Worm (Caenorhabditis elegans) whole organism, L3 larva: Measurements from ENCODE around the gene popl-1.

Experiments used
- R02D3.7 ChIP-seq: fragments of 150-350 bp; optimal IDR thresholded peaks from 2 replicates; lab custom pipeline; 2014; ENCODE audit warnings: missing biosample characterization, missing genetic modification characterization
- ZK546.5 ChIP-seq: sonication (generic microtip); optimal IDR thresholded peaks from 2 replicates; lab custom pipeline; 2017; ENCODE audit warnings: missing biosample characterization, missing genetic modification characterization
- aly-2 ChIP-seq: fragments of 150-350 bp; optimal IDR thresholded peaks from 2 replicates; lab custom pipeline; 2014; ENCODE audit warnings: missing biosample characterization, missing genetic modification characterization
- ama-1 ChIP-seq: fragments of 150-350 bp; optimal IDR thresholded peaks from 2 replicates; lab custom pipeline; 2018
- ceh-16 ChIP-seq: sonication (generic microtip); optimal IDR thresholded peaks from 2 replicates; lab custom pipeline; 2017; ENCODE audit warnings: missing biosample characterization, missing genetic modification characterization
- ceh-28 ChIP-seq: fragments of 150-350 bp; optimal IDR thresholded peaks from 2 replicates; lab custom pipeline; 2014; ENCODE audit warnings: missing biosample characterization, missing genetic modification reagents, missing genetic modification characterization
- ceh-82 ChIP-seq: fragments of 150-350 bp; optimal IDR thresholded peaks from 2 replicates; lab custom pipeline; 2014; ENCODE audit warnings: missing biosample characterization, missing genetic modification characterization
- ceh-9 ChIP-seq: sonication (generic microtip); optimal IDR thresholded peaks from 2 replicates; lab custom pipeline; 2018; ENCODE audit warnings: missing biosample characterization, missing genetic modification characterization
- daf-12 ChIP-seq: fragments of 150-350 bp; optimal IDR thresholded peaks from 2 replicates; lab custom pipeline; 2014; ENCODE audit warnings: missing biosample characterization, missing genetic modification reagents, missing genetic modification characterization
- egl-27 ChIP-seq: sonication (generic microtip); optimal IDR thresholded peaks from 4 replicates; lab custom pipeline; 2017; ENCODE audit warnings: missing biosample characterization, missing genetic modification reagents, missing genetic modification characterization
- egl-5 ChIP-seq: fragments of 150-350 bp; optimal IDR thresholded peaks from 2 replicates; lab custom pipeline; 2017; ENCODE audit warnings: missing biosample characterization, missing genetic modification reagents, missing genetic modification characterization, inconsistent platforms
- elt-1 ChIP-seq: fragments of 150-350 bp; optimal IDR thresholded peaks from 2 replicates; lab custom pipeline; 2014; ENCODE audit warnings: missing biosample characterization, missing genetic modification characterization
- elt-2 ChIP-seq: sonication (generic microtip); optimal IDR thresholded peaks from 2 replicates; lab custom pipeline; 2016; ENCODE audit warnings: missing genetic modification reagents, mild to moderate bottlenecking, missing genetic modification characterization, missing compliant biosample characterization
- elt-3 ChIP-seq, 3 experiments: fragments of 150-350 bp in 1 of 3; sonication (generic microtip) in 2 of 3; optimal IDR thresholded peaks; 2 replicates in 2 of 3; 4 replicates in 1 of 3; lab custom pipeline; 2014 to 2017; ENCODE audit warnings: missing biosample characterization in 3 of 3, missing genetic modification characterization in 3 of 3
- eor-1 ChIP-seq, 2 experiments: fragments of 150-350 bp; optimal IDR thresholded peaks; 2 replicates each; lab custom pipeline; 2014 to 2018; ENCODE audit warnings: missing biosample characterization in 2 of 2, missing genetic modification characterization in 2 of 2
- fkh-10 ChIP-seq: sonication (generic microtip); optimal IDR thresholded peaks from 2 replicates; lab custom pipeline; 2017; ENCODE audit warnings: missing biosample characterization, missing genetic modification reagents, missing genetic modification characterization
- fkh-2 ChIP-seq: fragments of 150-350 bp; optimal IDR thresholded peaks from 2 replicates; lab custom pipeline; 2014; ENCODE audit warnings: missing biosample characterization, missing genetic modification reagents, missing genetic modification characterization
- fos-1 ChIP-seq: fragments of 150-350 bp; optimal IDR thresholded peaks from 2 replicates; lab custom pipeline; 2014; ENCODE audit warnings: missing biosample characterization, missing genetic modification characterization
- hmg-11 ChIP-seq: sonication (generic microtip); optimal IDR thresholded peaks from 2 replicates; lab custom pipeline; 2016; ENCODE audit warnings: missing genetic modification characterization, missing compliant biosample characterization
- jun-1 ChIP-seq: fragments of 150-350 bp; optimal IDR thresholded peaks from 2 replicates; lab custom pipeline; 2014; ENCODE audit warnings: missing biosample characterization, missing genetic modification reagents, missing genetic modification characterization
- lin-15B ChIP-seq: fragments of 150-350 bp; optimal IDR thresholded peaks from 2 replicates; lab custom pipeline; 2014; ENCODE audit warnings: missing biosample characterization, missing genetic modification characterization
- lin-39 ChIP-seq: fragments of 150-350 bp; optimal IDR thresholded peaks from 2 replicates; lab custom pipeline; 2018; ENCODE audit warnings: missing biosample characterization, missing genetic modification reagents, missing genetic modification characterization
- lsy-12 ChIP-seq: sonication (generic microtip); optimal IDR thresholded peaks from 2 replicates; lab custom pipeline; 2016; ENCODE audit warnings: mild to moderate bottlenecking, missing genetic modification characterization, missing compliant biosample characterization
- mdl-1 ChIP-seq: fragments of 150-350 bp; optimal IDR thresholded peaks from 2 replicates; lab custom pipeline; 2014; ENCODE audit warnings: missing biosample characterization, missing genetic modification characterization
- mml-1 ChIP-seq: fragments of 150-350 bp; sonication (generic microtip); optimal IDR thresholded peaks from 3 replicates; lab custom pipeline; 2014; ENCODE audit warnings: missing biosample characterization, missing genetic modification characterization
- nfya-1 ChIP-seq: sonication (generic microtip); optimal IDR thresholded peaks from 2 replicates; lab custom pipeline; 2017; ENCODE audit warnings: missing genetic modification characterization, mild to moderate bottlenecking, missing compliant biosample characterization, antibody characterized with exemption, moderate library complexity; ENCODE audit not compliant: insufficient read depth
- nhr-11 ChIP-seq: fragments of 150-350 bp; optimal IDR thresholded peaks from 2 replicates; lab custom pipeline; 2014; ENCODE audit warnings: missing biosample characterization, missing genetic modification characterization
- nhr-12 ChIP-seq: fragments of 150-350 bp; optimal IDR thresholded peaks from 2 replicates; lab custom pipeline; 2014; ENCODE audit warnings: missing biosample characterization, missing genetic modification characterization
- nhr-23 ChIP-seq: fragments of 150-350 bp; optimal IDR thresholded peaks from 2 replicates; lab custom pipeline; 2014; ENCODE audit warnings: missing biosample characterization, missing genetic modification reagents, missing genetic modification characterization
- nhr-237 ChIP-seq: fragments of 150-350 bp; optimal IDR thresholded peaks from 2 replicates; lab custom pipeline; 2014; ENCODE audit warnings: missing biosample characterization, missing genetic modification characterization
- nhr-25 ChIP-seq: sonication (generic microtip); optimal IDR thresholded peaks from 2 replicates; lab custom pipeline; 2017; ENCODE audit warnings: missing biosample characterization, missing genetic modification characterization
- nhr-28 ChIP-seq: fragments of 150-350 bp; optimal IDR thresholded peaks from 2 replicates; lab custom pipeline; 2014; ENCODE audit warnings: missing biosample characterization, missing genetic modification characterization
- nhr-43 ChIP-seq: sonication (generic microtip); optimal IDR thresholded peaks from 2 replicates; lab custom pipeline; 2016; ENCODE audit warnings: mild to moderate bottlenecking, missing genetic modification characterization, missing compliant biosample characterization; ENCODE audit not compliant: poor library complexity, severe bottlenecking
- nhr-67 ChIP-seq: fragments of 150-350 bp; optimal IDR thresholded peaks from 2 replicates; lab custom pipeline; 2014; ENCODE audit warnings: missing biosample characterization, missing genetic modification characterization
- nhr-76 ChIP-seq: fragments of 150-350 bp; sonication (generic microtip); optimal IDR thresholded peaks from 5 replicates; lab custom pipeline; 2014; ENCODE audit warnings: missing biosample characterization, missing genetic modification characterization
- nhr-77 ChIP-seq: fragments of 150-350 bp; optimal IDR thresholded peaks from 2 replicates; lab custom pipeline; 2014; ENCODE audit warnings: missing biosample characterization, missing genetic modification characterization
- pha-4 ChIP-seq: fragments of 150-350 bp; optimal IDR thresholded peaks from 2 replicates; lab custom pipeline; 2014; ENCODE audit warnings: missing biosample characterization, missing genetic modification reagents, missing genetic modification characterization
- pqm-1 ChIP-seq: fragments of 150-350 bp; optimal IDR thresholded peaks from 2 replicates; lab custom pipeline; 2017; ENCODE audit warnings: missing biosample characterization, missing genetic modification characterization, inconsistent platforms
- sea-2 ChIP-seq: fragments of 150-350 bp; sonication (generic microtip); optimal IDR thresholded peaks from 4 replicates; lab custom pipeline; 2014; ENCODE audit warnings: missing biosample characterization, missing genetic modification reagents, missing genetic modification characterization
- skn-1 ChIP-seq: fragments of 150-350 bp; optimal IDR thresholded peaks from 2 replicates; lab custom pipeline; 2014; ENCODE audit warnings: missing biosample characterization, missing genetic modification characterization
- snpc-4 ChIP-seq: fragments of 150-350 bp; optimal IDR thresholded peaks from 2 replicates; lab custom pipeline; 2014; ENCODE audit warnings: missing biosample characterization, missing genetic modification characterization
- tbx-2 ChIP-seq: sonication (generic microtip); optimal IDR thresholded peaks from 2 replicates; lab custom pipeline; 2016; ENCODE audit warnings: mild to moderate bottlenecking, missing genetic modification characterization, missing compliant biosample characterization
- unc-39 ChIP-seq: sonication (generic microtip); optimal IDR thresholded peaks from 4 replicates; lab custom pipeline; 2017; ENCODE audit warnings: missing biosample characterization, missing genetic modification characterization
- unc-62 ChIP-seq: fragments of 150-350 bp; sonication (generic microtip); optimal IDR thresholded peaks from 4 replicates; lab custom pipeline; 2014; ENCODE audit warnings: missing biosample characterization, missing genetic modification reagents, missing genetic modification characterization
- zag-1 ChIP-seq: fragments of 150-350 bp; optimal IDR thresholded peaks from 2 replicates; lab custom pipeline; 2014; ENCODE audit warnings: missing biosample characterization, missing genetic modification characterization
- ztf-11 ChIP-seq: fragments of 150-350 bp; optimal IDR thresholded peaks from 2 replicates; lab custom pipeline; 2014; ENCODE audit warnings: missing biosample characterization, missing genetic modification characterization
- ztf-4 ChIP-seq: fragments of 150-350 bp; optimal IDR thresholded peaks from 2 replicates; lab custom pipeline; 2014; ENCODE audit warnings: missing biosample characterization, missing genetic modification characterization

Gene popl-1

ce11 chrIII:6453665-6454064 is 22.9 kb upstream of the popl-1 start:
- TF ChIP-seq fkh-2 (tag; lab: Kevin White, UChicago), result no peak
- TF ChIP-seq fkh-10, result no peak
- no peak for TF ChIP-seq zag-1 (tag; lab: Kevin White, UChicago)
- no peak for TF ChIP-seq ZK546.5 (tag; lab: Kevin White, UChicago)
- TF ChIP-seq aly-2, result no peak
- TF ChIP-seq nhr-28 (tag; lab: Kevin White, UChicago), result no peak
- TF ChIP-seq ama-1, result peak; percentile 32
- peak; percentile 87 for TF ChIP-seq nhr-25
- no peak for TF ChIP-seq ceh-9 (tag; lab: Kevin White, UChicago)
- no peak for TF ChIP-seq nhr-237
- TF ChIP-seq nfya-1, result peak; percentile 81
- TF ChIP-seq R02D3.7 (tag; lab: Kevin White, UChicago), result peak; percentile 64
- TF ChIP-seq unc-39 (tag; lab: Kevin White, UChicago), result no peak
- no peak for TF ChIP-seq ztf-4 (tag; lab: Kevin White, UChicago)
- TF ChIP-seq unc-62 (GFP tag; lab: Kevin White, UChicago), result no peak
- peak; percentile 20 for TF ChIP-seq tbx-2 (tag; lab: Kevin White, UChicago)
- no peak for TF ChIP-seq skn-1 (tag; lab: Kevin White, UChicago)
- TF ChIP-seq pqm-1 (tag; lab: Kevin White, UChicago), result peak; percentile 82
- peak; percentile 84 for TF ChIP-seq pha-4
- TF ChIP-seq fos-1 (tag; lab: Kevin White, UChicago), result no peak
- peak; percentile 8 for TF ChIP-seq egl-5 (tag; lab: Kevin White, UChicago)
- TF ChIP-seq jun-1, result peak; percentile 63
- TF ChIP-seq mml-1 (tag; lab: Kevin White, UChicago), result no peak
- peak; percentile 58 for TF ChIP-seq lin-39 (tag; lab: Kevin White, UChicago)
- TF ChIP-seq sea-2 (GFP tag; lab: Kevin White, UChicago), result no peak
- TF ChIP-seq egl-27 (tag; lab: Kevin White, UChicago), result peak; percentile 60
- peak; percentile 0 for TF ChIP-seq ceh-82 (tag; lab: Kevin White, UChicago)
- TF ChIP-seq nhr-67 (tag; lab: Kevin White, UChicago), result no peak
- no peak for TF ChIP-seq elt-1 (tag; lab: Kevin White, UChicago)
- no peak for TF ChIP-seq ceh-16 (tag; lab: Kevin White, UChicago)
- TF ChIP-seq nhr-23 (tag; lab: Kevin White, UChicago), result peak; percentile 90
- TF ChIP-seq ceh-28, result peak; percentile 27
- peak; percentile 29 for TF ChIP-seq nhr-11 (tag; lab: Kevin White, UChicago)
- TF ChIP-seq lin-15B (tag; lab: Kevin White, UChicago), result peak; percentile 84
- TF ChIP-seq elt-2 (tag; lab: Kevin White, UChicago), result peak; percentile 61
- TF ChIP-seq eor-1 (tag; optimal IDR thresholded peaks at IDR 0.05; lab: Kevin White, UChicago), result no peak
- TF ChIP-seq nhr-76 (tag; lab: Kevin White, UChicago), result no peak
- TF ChIP-seq daf-12 (tag; lab: Kevin White, UChicago), result no peak
- peak; percentile 94 for TF ChIP-seq hmg-11 (tag; lab: Kevin White, UChicago)
- peak; percentile 69 for TF ChIP-seq lsy-12
- peak; percentile 88 for TF ChIP-seq snpc-4 (tag; lab: Kevin White, UChicago)
- no peak for TF ChIP-seq nhr-77
- TF ChIP-seq ztf-11 (tag; lab: Kevin White, UChicago), result no peak
- TF ChIP-seq nhr-12 (tag; lab: Kevin White, UChicago), result no peak
- no peak for TF ChIP-seq elt-3 (tag; optimal IDR thresholded peaks at IDR 0.05; lab: Kevin White, UChicago)
- peak; percentile 73 for TF ChIP-seq nhr-43 (tag; lab: Kevin White, UChicago)
- peak; percentile 0 for TF ChIP-seq mdl-1 (tag; lab: Kevin White, UChicago)
